Fruit fly (Drosophila melanogaster): ENCODE results near the gene CG10616.

CG10616 gene

dm6 chr3L:12456916-12457662, 14.4 kb upstream of the CG10616 start (continued):
- TF ChIP-seq CG3838 (GFP tag; optimal IDR thresholded peaks at IDR 0.05) (peak; percentile 49), unpg (GFP tag; optimal IDR thresholded peaks at IDR 0.05) (peak; percentile 84), CG12104 (GFP tag; optimal IDR thresholded peaks at IDR 0.05) (peak; percentile 72), CG14860 (GFP tag; IDR thresholded peaks at IDR 0.05; ENCODE audit: partially characterized antibody) (no peak), Hmx (GFP tag; optimal IDR thresholded peaks at IDR 0.05) (peak; percentile 26), cato (GFP tag; optimal IDR thresholded peaks at IDR 0.05; ENCODE audit: borderline replicate concordance) (peak; percentile 64), Awh (GFP tag; IDR thresholded peaks at IDR 0.05) (no peak), CG9437 (GFP tag; optimal IDR thresholded peaks at IDR 0.05) (peak; percentile 79), lmd (GFP tag; IDR thresholded peaks at IDR 0.05) (peak; percentile 62), exex (tag; optimal IDR thresholded peaks at IDR 0.05) (no peak), MTF-1 (GFP tag; optimal IDR thresholded peaks at IDR 0.05; ENCODE audit: borderline replicate concordance) (peak; percentile 46), unc-4 (GFP tag; IDR thresholded peaks at IDR 0.05; ENCODE audit: partially characterized antibody) (no peak), Bteb2 (GFP tag; optimal IDR thresholded peaks at IDR 0.05) (peak; percentile 49), CG3407 (GFP tag; optimal IDR thresholded peaks at IDR 0.05) (peak; percentile 69), CG11560 (tag; IDR thresholded peaks at IDR 0.05) (no peak), CG3995 (GFP tag; optimal IDR thresholded peaks at IDR 0.05) (no peak), CG10431 (GFP tag; optimal IDR thresholded peaks at IDR 0.05) (peak; percentile 52), CG32772 (GFP tag; IDR thresholded peaks at IDR 0.05) (peak; percentile 56), CG4854 (GFP tag; optimal IDR thresholded peaks at IDR 0.05) (peak; percentile 53)

- TF ChIP-seq disco-r (GFP tag; optimal IDR thresholded peaks at IDR 0.05) (no peak), CG10366 (GFP tag; IDR thresholded peaks at IDR 0.05) (no peak), HLH3B (GFP tag; IDR thresholded peaks at IDR 0.05) (no peak), vvl (GFP tag; IDR thresholded peaks at IDR 0.05) (0 out of 2 replicates have a peak, but pooled peaks have one; percentile 27), CG15011 (GFP tag; optimal IDR thresholded peaks at IDR 0.05) (no peak), peb (GFP tag; IDR thresholded peaks at IDR 0.05) (no peak), CG17802 (tag; optimal IDR thresholded peaks at IDR 0.05) (no peak), Nf-YB (GFP tag; optimal IDR thresholded peaks at IDR 0.05) (no peak), eve (GFP tag; optimal IDR thresholded peaks at IDR 0.05) (no peak), CG10654 (GFP tag; optimal IDR thresholded peaks at IDR 0.05) (no peak), CG10267 (tag; optimal IDR thresholded peaks at IDR 0.05) (no peak), Myb (GFP tag; optimal IDR thresholded peaks at IDR 0.05) (no peak), CG7928 (GFP tag; optimal IDR thresholded peaks at IDR 0.05) (no peak), Ada2b (GFP tag; IDR thresholded peaks at IDR 0.05) (no peak), dmrt11E (tag; optimal IDR thresholded peaks at IDR 0.05) (no peak), Rfx (GFP tag; IDR thresholded peaks at IDR 0.05) (no peak), CG8944 (GFP tag; optimal IDR thresholded peaks at IDR 0.05) (no peak), sqz (GFP tag; optimal IDR thresholded peaks at IDR 0.05) (peak; percentile 61), CG18599 (GFP tag; optimal IDR thresholded peaks at IDR 0.05) (no peak), CkIIα-i1 (GFP tag; IDR thresholded peaks at IDR 0.05) (no peak), Dp (GFP tag; optimal IDR thresholded peaks at IDR 0.05) (no peak), Ets65A (GFP tag) (no peak), CG16779 (GFP tag; IDR thresholded peaks at IDR 0.05) (no peak), CG17361 (GFP tag; IDR thresholded peaks at IDR 0.05) (no peak), CG31224 (GFP tag; IDR thresholded peaks at IDR 0.05) (no peak), CG1602 (GFP tag; optimal IDR thresholded peaks at IDR 0.05) (no peak), CG9437 (GFP tag; optimal IDR thresholded peaks at IDR 0.05) (no peak), CG10543 (GFP tag; optimal IDR thresholded peaks at IDR 0.05) (no peak), gfzf (GFP tag; optimal IDR thresholded peaks at IDR 0.05) (no peak), Awh (GFP tag; IDR thresholded peaks at IDR 0.05) (peak; percentile 87), CG10959 (GFP tag; IDR thresholded peaks at IDR 0.05) (no peak), jigr1 (GFP tag; IDR thresholded peaks at IDR 0.05) (no peak), CG1832 (GFP tag; optimal IDR thresholded peaks at IDR 0.05) (no peak)
Observed at dm6 chr3L:12461953-12462352, 9.6 kb upstream of the CG10616 start.
